Fruit fly (Drosophila melanogaster) whole organism, prepupa: ENCODE data around the gene CG32109.

Source experiments
- Blimp-1 ChIP-seq: fragments of 200-800 bp; sonication (Bioruptor generic); optimal IDR thresholded peaks from 3 replicates; lab custom pipeline; 2017; ENCODE audit warnings: missing biosample characterization, missing genetic modification characterization, mild to moderate bottlenecking, moderate library complexity, missing genetic modification reagents
- CG10669 ChIP-seq: fragments of 200-800 bp; sonication (Bioruptor generic); optimal IDR thresholded peaks from 3 replicates; lab custom pipeline; 2018; ENCODE audit warnings: missing biosample characterization, mild to moderate bottlenecking, missing genetic modification characterization, moderate library complexity
- CG11294 ChIP-seq: fragments of 200-800 bp; sonication (Bioruptor generic); IDR thresholded peaks from 2 replicates; pipeline ENCODE4 v1.3.6; 2022; ENCODE audit warnings: missing biosample characterization, missing genetic modification characterization
- CG11762 ChIP-seq: fragments of 200-800 bp; sonication (Bioruptor generic); optimal IDR thresholded peaks from 3 replicates; lab custom pipeline; 2016; ENCODE audit warnings: missing biosample characterization, missing genetic modification characterization; ENCODE audit not compliant: insufficient read depth
- CG11902 ChIP-seq: fragments of 200-800 bp; sonication (Bioruptor generic); optimal IDR thresholded peaks from 3 replicates; lab custom pipeline; 2016; ENCODE audit warnings: missing biosample characterization, missing genetic modification characterization
- CG1621 ChIP-seq: fragments of 200-800 bp; sonication (Bioruptor generic); optimal IDR thresholded peaks from 3 replicates; lab custom pipeline; 2018; ENCODE audit warnings: missing biosample characterization, mild to moderate bottlenecking, missing genetic modification characterization
- CG32006 ChIP-seq: fragments of 200-800 bp; sonication (Bioruptor generic); optimal IDR thresholded peaks from 3 replicates; lab custom pipeline; 2017; ENCODE audit warnings: missing biosample characterization, mild to moderate bottlenecking, missing genetic modification characterization
- CG6276 ChIP-seq: fragments of 200-800 bp; sonication (Bioruptor generic); optimal IDR thresholded peaks from 2 replicates; lab custom pipeline; 2017; ENCODE audit warnings: missing biosample characterization, mild to moderate bottlenecking, missing genetic modification characterization
- CG8119 ChIP-seq: fragments of 200-800 bp; sonication (Bioruptor generic); IDR thresholded peaks from 3 replicates; pipeline ENCODE4 v1.3.6; 2022; ENCODE audit warnings: missing biosample characterization, missing genetic modification characterization
- CG9139 ChIP-seq: fragments of 200-800 bp; sonication (Bioruptor generic); optimal IDR thresholded peaks from 3 replicates; lab custom pipeline; 2017; ENCODE audit warnings: missing biosample characterization, mild to moderate bottlenecking, missing genetic modification characterization
- Eip78C ChIP-seq: fragments of 200-800 bp; sonication (Bioruptor generic); peaks from one replicate; lab custom pipeline; 2016; ENCODE audit warnings: missing biosample characterization, missing genetic modification characterization
- Ets21C ChIP-seq: fragments of 200-800 bp; sonication (Bioruptor generic); optimal IDR thresholded peaks from 3 replicates; lab custom pipeline; 2016; ENCODE audit warnings: missing biosample characterization, missing genetic modification characterization
- Gug ChIP-seq: fragments of 200-800 bp; sonication (Bioruptor generic); IDR thresholded peaks from 2 replicates; pipeline ENCODE4 v1.3.6; 2022; ENCODE audit warnings: missing biosample characterization, missing genetic modification characterization
- Hr38 ChIP-seq: sonication (Bioruptor generic); optimal IDR thresholded peaks from 2 replicates; lab custom pipeline; 2016; ENCODE audit warnings: missing biosample characterization, missing genetic modification characterization
- Hr39 ChIP-seq: fragments of 200-800 bp; sonication (Bioruptor generic); optimal IDR thresholded peaks from 2 replicates; lab custom pipeline; 2016; ENCODE audit warnings: missing biosample characterization, missing genetic modification characterization
- Met ChIP-seq: fragments of 200-800 bp; sonication (Bioruptor generic); optimal IDR thresholded peaks from 3 replicates; lab custom pipeline; 2016; ENCODE audit warnings: missing biosample characterization, missing genetic modification characterization
- achi ChIP-seq: fragments of 200-800 bp; sonication (Bioruptor generic); optimal IDR thresholded peaks from 3 replicates; lab custom pipeline; 2016; ENCODE audit warnings: missing biosample characterization, missing genetic modification characterization
- acj6 ChIP-seq: fragments of 200-800 bp; sonication (Bioruptor generic); optimal IDR thresholded peaks from 3 replicates; lab custom pipeline; 2016; ENCODE audit warnings: missing biosample characterization, missing genetic modification characterization
- cyc ChIP-seq: fragments of 200-800 bp; sonication (Bioruptor generic); optimal IDR thresholded peaks from 3 replicates; lab custom pipeline; 2016; ENCODE audit warnings: missing biosample characterization, missing genetic modification characterization
- dac ChIP-seq: fragments of 200-800 bp; sonication (Bioruptor generic); optimal IDR thresholded peaks from 2 replicates; lab custom pipeline; 2017; ENCODE audit warnings: missing biosample characterization, mild to moderate bottlenecking, missing genetic modification characterization
- eg ChIP-seq: fragments of 200-800 bp; sonication (Bioruptor generic); IDR thresholded peaks from 3 replicates; pipeline ENCODE4 v1.3.6; 2022; ENCODE audit warnings: missing biosample characterization, missing genetic modification characterization
- fd59A ChIP-seq: fragments of 200-800 bp; sonication (Bioruptor generic); optimal IDR thresholded peaks from 2 replicates; lab custom pipeline; 2017; ENCODE audit warnings: missing biosample characterization, mild to moderate bottlenecking, missing genetic modification characterization, missing genetic modification reagents
- fd85E ChIP-seq: fragments of 200-800 bp; sonication (Bioruptor generic); optimal IDR thresholded peaks from 3 replicates; lab custom pipeline; 2016; ENCODE audit warnings: missing biosample characterization, missing genetic modification characterization
- fkh ChIP-seq: fragments of 200-800 bp; sonication (Bioruptor generic); optimal IDR thresholded peaks from 3 replicates; lab custom pipeline; 2017; ENCODE audit warnings: missing biosample characterization, mild to moderate bottlenecking, missing genetic modification characterization, moderate library complexity
- lz ChIP-seq: fragments of 200-800 bp; sonication (Bioruptor generic); optimal IDR thresholded peaks from 3 replicates; lab custom pipeline; 2016; ENCODE audit warnings: missing biosample characterization, missing genetic modification characterization
- net ChIP-seq: fragments of 200-800 bp; sonication (Bioruptor generic); optimal IDR thresholded peaks from 3 replicates; lab custom pipeline; 2016; ENCODE audit warnings: missing biosample characterization, missing genetic modification characterization
- spab ChIP-seq: fragments of 200-800 bp; sonication (Bioruptor generic); optimal IDR thresholded peaks from 2 replicates; lab custom pipeline; 2017; ENCODE audit warnings: missing biosample characterization, mild to moderate bottlenecking, missing genetic modification characterization, missing genetic modification reagents
- svp ChIP-seq: fragments of 200-800 bp; sonication (Bioruptor generic); peaks from one replicate; lab custom pipeline; 2016; ENCODE audit warnings: missing biosample characterization, missing genetic modification characterization
- topi ChIP-seq: fragments of 200-800 bp; sonication (Bioruptor generic); optimal IDR thresholded peaks from 3 replicates; lab custom pipeline; 2016; ENCODE audit warnings: missing biosample characterization, missing genetic modification characterization

The CG32109 gene

DNA sequence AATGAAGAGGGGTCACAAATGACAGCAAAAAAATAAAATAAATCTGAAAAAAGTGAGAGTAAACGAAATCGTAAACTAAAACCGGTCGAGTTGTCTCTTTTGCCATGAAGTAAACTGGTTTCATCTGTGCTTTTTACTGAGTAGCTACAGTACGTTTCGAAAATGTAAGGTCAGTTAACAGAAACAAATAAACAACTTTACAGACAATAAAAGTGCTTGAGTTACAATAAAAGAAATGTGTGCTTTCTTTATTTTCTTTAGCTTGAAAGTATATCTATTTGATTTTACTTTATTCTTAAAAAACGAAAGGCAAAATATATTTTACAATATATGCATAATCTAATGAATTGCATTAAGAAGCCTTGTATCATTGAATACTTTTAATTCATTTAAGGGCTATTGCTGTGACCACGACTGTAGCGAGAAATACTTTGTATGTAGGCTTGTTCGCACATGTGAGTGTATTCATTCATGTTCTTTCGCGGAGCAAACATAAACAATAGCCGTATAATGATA, 47.8 kb downstream of the CG32109 start (continued):
- TF ChIP-seq eg (GFP tag; lab: Robert Waterston, UW): peak; percentile 80; the same call in 2 of the 3 replicates
- peak; percentile 15; the same call in 1 of the 2 replicates for TF ChIP-seq CG11294 (GFP tag; lab: Robert Waterston, UW)
- TF ChIP-seq fkh (GFP tag; lab: Kevin White, UChicago): no peak
- peak; percentile 97 for TF ChIP-seq Blimp-1
- peak; percentile 86 for TF ChIP-seq acj6
- TF ChIP-seq CG11762 (GFP tag; lab: Kevin White, UChicago): peak; percentile 71
- TF ChIP-seq Hr38 (GFP tag; lab: Kevin White, UChicago): no peak
- peak; percentile 86 for TF ChIP-seq CG6276 (GFP tag; lab: Kevin White, UChicago)
- TF ChIP-seq net: peak; percentile 89
- peak; percentile 87 for TF ChIP-seq topi
- peak; percentile 68 for TF ChIP-seq Ets21C (GFP tag; lab: Kevin White, UChicago)
- peak; percentile 65 for TF ChIP-seq Gug (GFP tag; lab: Robert Waterston, UW)
- peak; percentile 85 for TF ChIP-seq CG10669 (GFP tag; lab: Kevin White, UChicago)
- TF ChIP-seq fd85E: peak; percentile 57
- TF ChIP-seq spab: peak; percentile 86
- peak; percentile 31 for TF ChIP-seq dac
- TF ChIP-seq CG9139 (GFP tag; lab: Kevin White, UChicago): peak; percentile 81
- TF ChIP-seq Met (GFP tag; lab: Kevin White, UChicago): peak; percentile 91
- TF ChIP-seq cyc (GFP tag; lab: Kevin White, UChicago): peak; percentile 77
- TF ChIP-seq CG8119 (GFP tag; lab: Robert Waterston, UW): peak; percentile 90
- peak; percentile 93 for TF ChIP-seq svp (GFP tag; lab: Kevin White, UChicago)
- peak; percentile 86 for TF ChIP-seq achi (GFP tag; lab: Kevin White, UChicago)
- TF ChIP-seq CG32006 (GFP tag; lab: Kevin White, UChicago): peak; percentile 87

DNA sequence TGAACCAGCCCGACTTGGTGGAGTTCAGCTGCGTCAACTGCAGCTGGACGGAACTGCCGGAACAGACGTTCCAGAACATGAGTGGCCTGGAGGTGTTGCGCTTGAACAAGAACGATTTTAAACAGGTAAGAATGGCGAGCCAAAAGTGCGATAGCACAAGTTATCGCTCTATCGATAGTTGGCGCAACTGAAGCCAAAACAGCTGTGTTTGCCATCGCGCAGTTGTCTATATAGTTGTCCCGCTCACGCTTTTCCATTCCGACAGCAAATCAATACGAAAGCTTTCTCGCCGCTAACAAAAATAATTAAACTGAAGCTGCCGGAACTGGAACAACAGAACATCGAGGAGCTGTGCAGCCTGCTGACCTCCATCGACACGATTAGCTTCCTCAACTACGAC, 49.4 kb downstream of the CG32109 start:
- peak; percentile 36 for TF ChIP-seq Eip78C (GFP tag; lab: Kevin White, UChicago)
- peak; percentile 90 for TF ChIP-seq fkh (GFP tag; lab: Kevin White, UChicago)
- no peak for TF ChIP-seq spab
- no peak for TF ChIP-seq Hr39 (GFP tag; lab: Kevin White, UChicago)
- TF ChIP-seq CG11902: no peak
- no peak for TF ChIP-seq fd85E
- peak; percentile 10 for TF ChIP-seq CG1621 (tag; lab: Kevin White, UChicago)

DNA sequence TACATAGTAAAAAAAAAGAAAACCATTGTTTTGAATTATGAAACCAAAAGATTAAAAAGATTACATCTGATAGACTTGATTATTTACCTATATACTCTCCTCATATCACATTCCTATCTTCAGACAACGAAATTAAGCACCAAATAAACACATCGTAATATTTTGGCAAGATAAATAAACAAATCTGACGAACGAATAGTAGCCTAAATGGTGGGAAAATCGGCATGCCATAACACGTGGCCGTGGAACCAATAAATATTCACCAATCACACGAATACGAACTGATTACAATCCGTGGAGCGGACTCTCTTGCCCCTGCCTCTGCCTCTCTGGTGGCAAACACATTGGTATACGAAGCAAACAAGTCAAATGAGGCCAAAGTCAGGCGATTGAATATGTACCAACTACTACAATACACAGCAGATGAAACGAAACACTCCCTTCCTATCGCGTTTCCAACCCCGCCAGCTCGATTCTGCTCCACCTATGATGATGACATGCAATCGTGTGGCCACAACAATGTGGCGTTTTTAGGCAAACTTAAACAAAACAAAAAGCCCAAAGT, 51.0 kb downstream of the CG32109 start:
- TF ChIP-seq cyc (GFP tag; lab: Kevin White, UChicago) (no peak), CG8119 (GFP tag; lab: Robert Waterston, UW) (no peak), fkh (GFP tag; lab: Kevin White, UChicago) (peak; percentile 67), lz (GFP tag; lab: Kevin White, UChicago) (no peak), fd59A (GFP tag; lab: Kevin White, UChicago) (no peak), Gug (GFP tag; lab: Robert Waterston, UW) (no peak)
- TF ChIP-seq, all 60 proteins: peak for 1
